Worm (Caenorhabditis elegans) whole organism, late embryonic: ENCODE results near the gene C47A10.16.

Experiments used
- C08G9.2 ChIP-seq: sonication (generic microtip); optimal IDR thresholded peaks from 2 replicates; lab custom pipeline; 2016; ENCODE audit warnings: mild to moderate bottlenecking, missing genetic modification characterization, moderate library complexity, missing compliant biosample characterization
- K02D7.2 ChIP-seq: sonication (generic microtip); optimal IDR thresholded peaks from 2 replicates; lab custom pipeline; 2017; ENCODE audit warnings: mild to moderate bottlenecking, missing genetic modification characterization, missing compliant biosample characterization
- ahr-1 ChIP-seq: sonication (generic microtip); optimal IDR thresholded peaks from 2 replicates; lab custom pipeline; 2016; ENCODE audit warnings: missing genetic modification characterization, missing compliant biosample characterization
- ceh-45 ChIP-seq: fragments of 200-800 bp; sonication (Bioruptor generic); IDR thresholded peaks from 2 replicates; pipeline ENCODE4 v1.3.6; 2022; ENCODE audit warnings: missing genetic modification reagents, missing genetic modification characterization, missing compliant biosample characterization
- dmd-4 ChIP-seq: sonication (generic microtip); optimal IDR thresholded peaks from 2 replicates; lab custom pipeline; 2016; ENCODE audit warnings: borderline replicate concordance, missing genetic modification characterization, missing compliant biosample characterization
- dve-1 ChIP-seq: sonication (generic microtip); optimal IDR thresholded peaks from 2 replicates; lab custom pipeline; 2017; ENCODE audit warnings: antibody characterized with exemption, mild to moderate bottlenecking, missing genetic modification characterization, missing compliant biosample characterization
- gmeb-2 ChIP-seq: sonication (generic microtip); optimal IDR thresholded peaks from 2 replicates; lab custom pipeline; 2016; ENCODE audit warnings: missing genetic modification characterization, inconsistent platforms, missing compliant biosample characterization
- hlh-8 ChIP-seq: sonication (generic microtip); optimal IDR thresholded peaks from 2 replicates; lab custom pipeline; 2016; ENCODE audit warnings: missing genotype, missing genetic modification characterization, missing compliant biosample characterization
- madf-2 ChIP-seq: sonication (generic microtip); optimal IDR thresholded peaks from 2 replicates; lab custom pipeline; 2017; ENCODE audit warnings: missing genetic modification characterization, missing compliant biosample characterization
- pag-3 ChIP-seq: sonication (generic microtip); optimal IDR thresholded peaks from 2 replicates; lab custom pipeline; 2016; ENCODE audit warnings: missing compliant biosample characterization, missing genetic modification characterization, borderline replicate concordance
- ref-2 ChIP-seq: sonication (generic microtip); optimal IDR thresholded peaks from 2 replicates; lab custom pipeline; 2016; ENCODE audit warnings: missing genetic modification characterization, missing compliant biosample characterization
- tbx-7 ChIP-seq: sonication (generic microtip); optimal IDR thresholded peaks from 2 replicates; lab custom pipeline; 2016; ENCODE audit warnings: missing genotype, missing genetic modification characterization, missing compliant biosample characterization

ce11 chrV:17723142-17723781 is 41.7 kb downstream of the C47A10.16 start:
- no peak for TF ChIP-seq ceh-45 (GFP tag; lab: Robert Waterston, UW)
- TF ChIP-seq pag-3 (tag; lab: Kevin White, UChicago) = no peak
- TF ChIP-seq ahr-1 (tag; lab: Kevin White, UChicago) = no peak
- TF ChIP-seq tbx-7 (tag; lab: Kevin White, UChicago) = no peak
- no peak for TF ChIP-seq gmeb-2
- TF ChIP-seq dmd-4 = no peak
- TF ChIP-seq K02D7.2 = no peak
- no peak for TF ChIP-seq ref-2 (tag; lab: Kevin White, UChicago)
- TF ChIP-seq C08G9.2 (tag; lab: Kevin White, UChicago) = no peak
- no peak for TF ChIP-seq hlh-8 (tag; lab: Kevin White, UChicago)
- no peak for TF ChIP-seq madf-2 (tag; lab: Kevin White, UChicago)
- TF ChIP-seq dve-1 (tag; lab: Kevin White, UChicago) = no peak
